Worm (Caenorhabditis elegans) whole organism, L2 larva: Measurements from ENCODE around the gene F19F10.1.

Experiments
- C34F6.9 ChIP-seq: fragments of 150-350 bp; optimal IDR thresholded peaks from 2 replicates; lab custom pipeline; 2014; ENCODE audit warnings: missing biosample characterization, missing genetic modification characterization
- F13H6.1 ChIP-seq: sonication (generic microtip); optimal IDR thresholded peaks from 2 replicates; lab custom pipeline; 2016; ENCODE audit warnings: missing genetic modification characterization, missing compliant biosample characterization
- R02D3.7 ChIP-seq: fragments of 150-350 bp; optimal IDR thresholded peaks from 2 replicates; lab custom pipeline; 2014; ENCODE audit warnings: missing biosample characterization, missing genetic modification characterization
- Y55F3AM.14 ChIP-seq: fragments of 200-800 bp; sonication (Bioruptor generic); optimal IDR thresholded peaks from 2 replicates; lab custom pipeline; 2018; ENCODE audit warnings: mild to moderate bottlenecking, missing genetic modification characterization, missing compliant biosample characterization
- ZK546.5 ChIP-seq: sonication (generic microtip); optimal IDR thresholded peaks from 2 replicates; lab custom pipeline; 2017; ENCODE audit warnings: missing biosample characterization, missing genetic modification characterization
- alr-1 ChIP-seq: fragments of 150-350 bp; optimal IDR thresholded peaks from 2 replicates; lab custom pipeline; 2014; ENCODE audit warnings: missing biosample characterization, missing genetic modification characterization
- aly-2 ChIP-seq: fragments of 150-350 bp; optimal IDR thresholded peaks from 2 replicates; lab custom pipeline; 2014; ENCODE audit warnings: missing biosample characterization, missing genetic modification characterization
- ama-1 ChIP-seq: fragments of 150-350 bp; optimal IDR thresholded peaks from 2 replicates; lab custom pipeline; 2018; ENCODE audit warnings: inconsistent platforms
- blmp-1 ChIP-seq: sonication (generic microtip); optimal IDR thresholded peaks from 2 replicates; lab custom pipeline; 2017; ENCODE audit warnings: missing genetic modification characterization, mild to moderate bottlenecking, missing compliant biosample characterization, antibody characterized with exemption, moderate library complexity; ENCODE audit not compliant: insufficient read depth
- ceh-16 ChIP-seq: fragments of 150-350 bp; optimal IDR thresholded peaks from 2 replicates; lab custom pipeline; 2014; ENCODE audit warnings: missing biosample characterization, missing genetic modification characterization
- ceh-82 ChIP-seq: fragments of 150-350 bp; optimal IDR thresholded peaks from 2 replicates; lab custom pipeline; 2014; ENCODE audit warnings: missing biosample characterization, missing genetic modification characterization
- crh-2 ChIP-seq: sonication (generic microtip); optimal IDR thresholded peaks from 2 replicates; lab custom pipeline; 2017; ENCODE audit warnings: missing biosample characterization, missing genetic modification characterization
- dmd-4 ChIP-seq: sonication (generic microtip); optimal IDR thresholded peaks from 2 replicates; lab custom pipeline; 2017; ENCODE audit warnings: missing biosample characterization, missing genetic modification characterization
- egl-27 ChIP-seq: sonication (generic microtip); optimal IDR thresholded peaks from 3 replicates; lab custom pipeline; 2017; ENCODE audit warnings: missing biosample characterization, missing genetic modification reagents, missing genetic modification characterization
- elt-1 ChIP-seq: fragments of 150-350 bp; optimal IDR thresholded peaks from 2 replicates; lab custom pipeline; 2014; ENCODE audit warnings: missing biosample characterization, missing genetic modification characterization
- elt-3 ChIP-seq: sonication (generic microtip); optimal IDR thresholded peaks from 2 replicates; lab custom pipeline; 2017; ENCODE audit warnings: missing biosample characterization, missing genetic modification characterization
- fos-1 ChIP-seq: fragments of 150-350 bp; optimal IDR thresholded peaks from 2 replicates; lab custom pipeline; 2014; ENCODE audit warnings: missing biosample characterization, missing genetic modification characterization
- gmeb-1 ChIP-seq: fragments of 150-350 bp; optimal IDR thresholded peaks from 2 replicates; lab custom pipeline; 2014; ENCODE audit warnings: missing biosample characterization, missing genetic modification characterization
- lin-11 ChIP-seq: fragments of 150-350 bp; sonication (generic microtip); optimal IDR thresholded peaks from 2 replicates; lab custom pipeline; 2014; ENCODE audit warnings: missing biosample characterization, missing genetic modification characterization, inconsistent platforms, mixed read lengths
- lin-13 ChIP-seq: fragments of 150-350 bp; optimal IDR thresholded peaks from 2 replicates; lab custom pipeline; 2014; ENCODE audit warnings: missing biosample characterization, missing genetic modification reagents, missing genetic modification characterization
- lin-39 ChIP-seq: fragments of 150-350 bp; optimal IDR thresholded peaks from 2 replicates; lab custom pipeline; 2014; ENCODE audit warnings: missing biosample characterization, missing genetic modification reagents, missing genetic modification characterization
- lsy-2 ChIP-seq, 2 experiments: fragments of 150-350 bp in 1 of 2; sonication (generic microtip) in 1 of 2; optimal IDR thresholded peaks; 2 replicates each; lab custom pipeline; 2014 to 2017; ENCODE audit warnings: missing biosample characterization in 2 of 2, missing genetic modification characterization in 2 of 2
- mab-5 ChIP-seq: fragments of 150-350 bp; optimal IDR thresholded peaks from 2 replicates; lab custom pipeline; 2014; ENCODE audit warnings: missing biosample characterization, missing genetic modification characterization
- mbf-1 ChIP-seq: sonication (generic microtip); optimal IDR thresholded peaks from 2 replicates; lab custom pipeline; 2017; ENCODE audit warnings: missing biosample characterization, missing genetic modification characterization
- mdl-1 ChIP-seq, 2 experiments: fragments of 150-350 bp in 1 of 2; sonication (generic microtip) in 1 of 2; optimal IDR thresholded peaks; 2 replicates each; lab custom pipeline; 2017; ENCODE audit warnings: missing biosample characterization in 2 of 2, missing genetic modification characterization in 2 of 2
- nhr-10 ChIP-seq: sonication (generic microtip); optimal IDR thresholded peaks from 2 replicates; lab custom pipeline; 2017; ENCODE audit warnings: missing biosample characterization, missing genetic modification characterization
- nhr-11 ChIP-seq: fragments of 150-350 bp; optimal IDR thresholded peaks from 2 replicates; lab custom pipeline; 2014; ENCODE audit warnings: missing biosample characterization, missing genetic modification characterization
- nhr-12 ChIP-seq: fragments of 150-350 bp; optimal IDR thresholded peaks from 2 replicates; lab custom pipeline; 2014; ENCODE audit warnings: missing biosample characterization, missing genetic modification characterization
- nhr-129 ChIP-seq: fragments of 150-350 bp; optimal IDR thresholded peaks from 2 replicates; lab custom pipeline; 2014; ENCODE audit warnings: missing biosample characterization, missing genetic modification characterization
- nhr-21 ChIP-seq: fragments of 150-350 bp; optimal IDR thresholded peaks from 2 replicates; lab custom pipeline; 2014; ENCODE audit warnings: missing biosample characterization, missing genetic modification characterization
- nhr-23 ChIP-seq: fragments of 150-350 bp; optimal IDR thresholded peaks from 2 replicates; lab custom pipeline; 2014; ENCODE audit warnings: missing biosample characterization, missing genetic modification reagents, missing genetic modification characterization
- nhr-237 ChIP-seq: fragments of 150-350 bp; optimal IDR thresholded peaks from 2 replicates; lab custom pipeline; 2014; ENCODE audit warnings: missing biosample characterization, missing genetic modification characterization
- nhr-25 ChIP-seq: fragments of 150-350 bp; sonication (generic microtip); optimal IDR thresholded peaks from 3 replicates; lab custom pipeline; 2014; ENCODE audit warnings: missing biosample characterization, missing genetic modification characterization
- nhr-6 ChIP-seq: fragments of 150-350 bp; optimal IDR thresholded peaks from 2 replicates; lab custom pipeline; 2014; ENCODE audit warnings: missing biosample characterization, missing genetic modification characterization
- nhr-77 ChIP-seq: fragments of 150-350 bp; optimal IDR thresholded peaks from 2 replicates; lab custom pipeline; 2014; ENCODE audit warnings: missing biosample characterization, missing genetic modification characterization
- peb-1 ChIP-seq: fragments of 150-350 bp; optimal IDR thresholded peaks from 2 replicates; lab custom pipeline; 2014; ENCODE audit warnings: missing biosample characterization, missing genetic modification characterization
- sem-4 ChIP-seq: fragments of 150-350 bp; optimal IDR thresholded peaks from 2 replicates; lab custom pipeline; 2014; ENCODE audit warnings: missing biosample characterization, missing genetic modification reagents, missing genetic modification characterization
- skn-1 ChIP-seq: sonication (generic microtip); optimal IDR thresholded peaks from 2 replicates; lab custom pipeline; 2017; ENCODE audit warnings: missing biosample characterization, missing genetic modification characterization
- sma-3 ChIP-seq: sonication (generic microtip); optimal IDR thresholded peaks from 2 replicates; lab custom pipeline; 2016; ENCODE audit warnings: missing genetic modification reagents, missing genetic modification characterization, missing compliant biosample characterization
- sma-9 ChIP-seq, 2 experiments: fragments of 150-350 bp in 1 of 2; sonication (generic microtip) in 1 of 2; optimal IDR thresholded peaks; 2 replicates each; lab custom pipeline; 2014 to 2016; ENCODE audit warnings: missing genetic modification characterization in 2 of 2, mild to moderate bottlenecking in 1 of 2, missing biosample characterization in 1 of 2, missing compliant biosample characterization in 1 of 2, missing genetic modification reagents in 1 of 2, moderate library complexity in 1 of 2
- snpc-4 ChIP-seq: fragments of 150-350 bp; optimal IDR thresholded peaks from 2 replicates; lab custom pipeline; 2014; ENCODE audit warnings: missing biosample characterization, missing genetic modification characterization
- unc-39 ChIP-seq: fragments of 150-350 bp; optimal IDR thresholded peaks from 2 replicates; lab custom pipeline; 2014; ENCODE audit warnings: missing biosample characterization, missing genetic modification characterization
- unc-55 ChIP-seq: fragments of 150-350 bp; sonication (generic microtip); optimal IDR thresholded peaks from 3 replicates; lab custom pipeline; 2014; ENCODE audit warnings: missing biosample characterization, missing genetic modification reagents, missing genetic modification characterization
- unc-62 ChIP-seq: fragments of 150-350 bp; optimal IDR thresholded peaks from 2 replicates; lab custom pipeline; 2014; ENCODE audit warnings: missing biosample characterization, missing genetic modification reagents, missing genetic modification characterization
- zag-1 ChIP-seq: fragments of 150-350 bp; optimal IDR thresholded peaks from 2 replicates; lab custom pipeline; 2014; ENCODE audit warnings: missing biosample characterization, missing genetic modification characterization
- ztf-1 ChIP-seq: fragments of 200-800 bp; sonication (Bioruptor generic); conservative IDR thresholded peaks from 2 replicates; pipeline ENCODE4 v1.3.6; 2022; ENCODE audit warnings: missing genetic modification characterization, missing compliant biosample characterization
- ztf-11 ChIP-seq: sonication (generic microtip); optimal IDR thresholded peaks from 2 replicates; lab custom pipeline; 2017; ENCODE audit warnings: missing biosample characterization, missing genetic modification characterization
- ztf-4 ChIP-seq: fragments of 150-350 bp; optimal IDR thresholded peaks from 2 replicates; lab custom pipeline; 2014; ENCODE audit warnings: missing biosample characterization, missing genetic modification characterization

Gene F19F10.1

DNA sequence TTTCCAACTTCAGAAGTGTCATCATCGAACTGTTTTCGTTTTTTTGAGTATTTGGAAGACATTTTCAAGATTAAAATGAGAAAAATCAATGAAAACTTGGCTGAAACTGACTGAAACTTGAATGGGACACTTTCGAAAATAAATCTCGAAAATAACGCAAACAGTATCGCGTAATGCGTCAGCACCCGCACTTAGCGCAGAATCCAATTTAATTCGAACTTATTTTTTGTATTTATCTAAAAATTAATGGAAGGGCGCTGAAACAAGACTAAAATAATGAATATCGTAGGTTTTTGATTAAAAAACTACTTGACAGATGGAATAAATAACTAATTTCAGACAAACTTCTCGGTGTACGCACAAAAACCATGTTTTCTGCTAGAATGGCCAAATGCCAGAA, 12.5 kb downstream of the F19F10.1 start, which contains the start of the genes snu-66 and ints-9 (continued):
- TF ChIP-seq unc-39 (tag; lab: Kevin White, UChicago) (no peak), crh-2 (tag; lab: Kevin White, UChicago) (peak; percentile 51), nhr-25 (tag; lab: Kevin White, UChicago) (no peak), snpc-4 (tag; lab: Kevin White, UChicago) (peak; percentile 22), nhr-77 (tag; lab: Kevin White, UChicago) (no peak), elt-3 (no peak), nhr-10 (tag; lab: Kevin White, UChicago) (no peak), aly-2 (tag; lab: Kevin White, UChicago) (no peak), lin-11 (tag; lab: Kevin White, UChicago) (no peak), zag-1 (tag; lab: Kevin White, UChicago) (no peak), lin-39 (tag; lab: Kevin White, UChicago) (no peak), nhr-23 (tag; lab: Kevin White, UChicago) (no peak), mdl-1 (tag; optimal IDR thresholded peaks at IDR 0.05; lab: Kevin White, UChicago) (no peak), peb-1 (tag; lab: Kevin White, UChicago) (no peak), nhr-237 (tag; lab: Kevin White, UChicago) (no peak), C34F6.9 (tag; lab: Kevin White, UChicago) (peak; percentile 86), ztf-11 (no peak), elt-1 (no peak)

ce11 chrV:7580378-7580777, 17.3 kb downstream of the F19F10.1 start, which contains the start of gene ets-6:
Gene ets-6 (minus strand): TSS chrV:7580546.
- TF ChIP-seq ztf-4 (tag; lab: Kevin White, UChicago), result no peak
- no peak for TF ChIP-seq ztf-1 (GFP tag; lab: Robert Waterston, UW)
- TF ChIP-seq nhr-11 (tag; lab: Kevin White, UChicago), result no peak
- no peak for TF ChIP-seq dmd-4 (tag; lab: Kevin White, UChicago)
- TF ChIP-seq nhr-6 (tag; lab: Kevin White, UChicago), result no peak
- no peak for TF ChIP-seq ZK546.5 (tag; lab: Kevin White, UChicago)
- TF ChIP-seq lin-11 (tag; lab: Kevin White, UChicago), result no peak
- TF ChIP-seq zag-1 (tag; lab: Kevin White, UChicago), result no peak
- no peak for TF ChIP-seq lin-13 (GFP tag; lab: Kevin White, UChicago)
- TF ChIP-seq peb-1 (tag; lab: Kevin White, UChicago), result no peak
- no peak for TF ChIP-seq mab-5 (tag; lab: Kevin White, UChicago)
- TF ChIP-seq gmeb-1 (tag; lab: Kevin White, UChicago), result peak; percentile 60
- no peak for TF ChIP-seq unc-39 (tag; lab: Kevin White, UChicago)
- no peak for TF ChIP-seq ceh-82 (tag; lab: Kevin White, UChicago)
- TF ChIP-seq nhr-12 (tag; lab: Kevin White, UChicago), result no peak
- TF ChIP-seq mdl-1 (tag; optimal IDR thresholded peaks at IDR 0.05; lab: Kevin White, UChicago), result no peak
- TF ChIP-seq fos-1, result peak; percentile 25
- TF ChIP-seq F13H6.1 (tag; lab: Kevin White, UChicago), result no peak
- TF ChIP-seq lin-39 (tag; lab: Kevin White, UChicago), result no peak
- no peak for TF ChIP-seq nhr-23 (tag; lab: Kevin White, UChicago)
- TF ChIP-seq unc-55 (GFP tag; lab: Kevin White, UChicago), result peak; percentile 76
- no peak for TF ChIP-seq unc-62 (GFP tag; lab: Kevin White, UChicago)
- TF ChIP-seq mbf-1 (tag; lab: Kevin White, UChicago), result no peak
- TF ChIP-seq nhr-21, result peak; percentile 18
- TF ChIP-seq aly-2 (tag; lab: Kevin White, UChicago), result no peak
- no peak for TF ChIP-seq nhr-10 (tag; lab: Kevin White, UChicago)
- no peak for TF ChIP-seq nhr-237 (tag; lab: Kevin White, UChicago)
- TF ChIP-seq snpc-4 (tag; lab: Kevin White, UChicago), result no peak
- no peak for TF ChIP-seq alr-1
- TF ChIP-seq elt-1, result no peak
- TF ChIP-seq crh-2 (tag; lab: Kevin White, UChicago), result peak; percentile 55
- TF ChIP-seq ztf-11, result no peak
- peak; percentile 26 for TF ChIP-seq sma-9 (GFP tag; optimal IDR thresholded peaks at IDR 0.05; lab: Kevin White, UChicago)
- no peak for TF ChIP-seq sma-9 (tag; optimal IDR thresholded peaks at IDR 0.05; lab: Kevin White, UChicago)
- TF ChIP-seq sma-3 (GFP tag; lab: Kevin White, UChicago), result peak; percentile 16
- no peak for TF ChIP-seq blmp-1 (tag; lab: Kevin White, UChicago)
- no peak for TF ChIP-seq sem-4 (tag; lab: Kevin White, UChicago)
- peak; percentile 10 to 78 for TF ChIP-seq lsy-2 (tag; optimal IDR thresholded peaks at IDR 0.05; lab: Kevin White, UChicago)
- TF ChIP-seq Y55F3AM.14 (GFP tag; lab: Kevin White, UChicago), result no peak
- no peak for TF ChIP-seq egl-27 (tag; lab: Kevin White, UChicago)
- TF ChIP-seq nhr-25 (tag; lab: Kevin White, UChicago), result peak; percentile 35
- TF ChIP-seq skn-1 (tag; lab: Kevin White, UChicago), result no peak
- TF ChIP-seq R02D3.7 (tag; lab: Kevin White, UChicago), result no peak
- peak; percentile 50 for TF ChIP-seq nhr-129 (tag; lab: Kevin White, UChicago)
- TF ChIP-seq ceh-16 (tag; lab: Kevin White, UChicago), result no peak
- no peak for TF ChIP-seq ama-1 (lab: Kevin White, UChicago)
- TF ChIP-seq C34F6.9 (tag; lab: Kevin White, UChicago), result peak; percentile 77
- no peak for TF ChIP-seq elt-3
- no peak for TF ChIP-seq nhr-77 (tag; lab: Kevin White, UChicago)
